Fruit fly (Drosophila melanogaster): ENCODE measurements around the gene CG15431.

Gene CG15431

DNA sequence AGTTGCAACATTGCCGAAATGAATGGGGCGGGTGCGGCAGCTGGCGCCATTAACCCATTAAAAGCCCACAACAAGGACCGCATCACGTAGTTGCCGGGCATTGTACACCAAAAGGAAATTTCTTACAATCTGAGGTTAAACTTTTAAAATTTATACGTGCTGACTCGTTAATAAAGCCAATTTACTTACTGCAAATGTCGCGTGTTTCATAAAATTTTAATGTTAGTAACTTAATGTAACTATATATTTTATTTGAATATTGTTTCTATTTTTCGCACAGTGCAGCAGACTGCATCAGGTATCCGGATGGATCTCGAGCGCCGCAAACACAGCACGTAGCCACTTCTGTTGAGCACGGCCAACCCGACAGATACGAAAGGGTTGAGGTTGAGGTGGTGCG, 24.2 kb downstream of the CG15431 start:
- TF ChIP-seq D1 (tag; optimal IDR thresholded peaks at IDR 0.05) (no peak), fd96Ca (GFP tag; IDR thresholded peaks at IDR 0.05) (0 out of 3 replicates have a peak, but pooled peaks have one; percentile 32), Ets98B (GFP tag; IDR thresholded peaks at IDR 0.05) (peak; percentile 27; the same call in 1 of the 2 replicates), CG32121 (GFP tag; IDR thresholded peaks at IDR 0.05) (peak; percentile 56; the same call in 1 of the 2 replicates), CG14655 (GFP tag; optimal IDR thresholded peaks at IDR 0.05) (peak; percentile 48), CG34367 (tag; optimal IDR thresholded peaks at IDR 0.05) (peak; percentile 51), gl (tag; optimal IDR thresholded peaks at IDR 0.05) (no peak), CG15710 (tag; optimal IDR thresholded peaks at IDR 0.05) (peak; percentile 58), CG12605 (GFP tag; IDR thresholded peaks at IDR 0.05) (no peak), CG4496 (GFP tag; IDR thresholded peaks at IDR 0.05) (peak; percentile 64; the same call in 1 of the 3 replicates), CG13204 (GFP tag; optimal IDR thresholded peaks at IDR 0.05) (no peak), CG8159 (tag; optimal IDR thresholded peaks at IDR 0.05) (peak; percentile 74), EcR (GFP tag; optimal IDR thresholded peaks at IDR 0.05) (no peak), CG8301 (tag; optimal IDR thresholded peaks at IDR 0.05) (peak; percentile 35), CG9948 (tag; optimal IDR thresholded peaks at IDR 0.05) (peak; percentile 52), Pif1A (GFP tag; optimal IDR thresholded peaks at IDR 0.05) (peak; percentile 0), CG10348 (GFP tag; IDR thresholded peaks at IDR 0.05) (no peak), CG17806 (tag; optimal IDR thresholded peaks at IDR 0.05) (peak; percentile 59), Pif1B (GFP tag; optimal IDR thresholded peaks at IDR 0.05) (peak; percentile 5), rn (GFP tag; IDR thresholded peaks at IDR 0.05) (no peak), Snoo (tag; optimal IDR thresholded peaks at IDR 0.05) (no peak)

DNA sequence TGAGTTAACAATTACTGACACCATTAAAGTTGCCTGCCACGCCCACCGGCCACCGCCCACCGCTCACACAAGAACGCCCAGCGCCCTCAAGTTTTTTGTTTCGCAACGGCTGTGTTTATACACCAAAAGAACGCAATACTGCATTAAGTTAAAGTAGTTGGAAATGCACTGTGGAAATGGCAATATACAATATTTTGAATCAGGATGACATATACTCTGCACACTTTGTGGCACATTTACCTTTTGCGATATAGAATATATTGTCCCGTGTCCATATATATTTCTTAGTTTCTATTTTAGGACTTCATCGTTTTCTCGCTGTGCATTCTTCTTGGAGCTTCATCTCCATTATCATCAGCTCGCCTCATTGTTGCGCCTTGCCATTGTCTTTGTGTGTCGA, 25.0 kb downstream of the CG15431 start:
- no peak for TF ChIP-seq Pif1B (GFP tag; optimal IDR thresholded peaks at IDR 0.05)
- no peak for TF ChIP-seq CG10348 (GFP tag; IDR thresholded peaks at IDR 0.05)
- TF ChIP-seq CG13204 (GFP tag; optimal IDR thresholded peaks at IDR 0.05): no peak
- TF ChIP-seq gl (tag; optimal IDR thresholded peaks at IDR 0.05): no peak
- peak; percentile 58 for TF ChIP-seq CG15710 (tag; optimal IDR thresholded peaks at IDR 0.05)
- no peak for TF ChIP-seq CG8301 (tag; optimal IDR thresholded peaks at IDR 0.05)
- peak; percentile 43; the same call in 1 of the 3 replicates for TF ChIP-seq CG4496 (GFP tag; IDR thresholded peaks at IDR 0.05)
- no peak for TF ChIP-seq Snoo (tag; optimal IDR thresholded peaks at IDR 0.05)
- no peak for TF ChIP-seq D1 (tag; optimal IDR thresholded peaks at IDR 0.05)
- no peak for TF ChIP-seq CG12605 (GFP tag; IDR thresholded peaks at IDR 0.05)
- peak; percentile 65 for TF ChIP-seq CG8159 (tag; optimal IDR thresholded peaks at IDR 0.05)
- peak; percentile 35 for TF ChIP-seq CG32121 (GFP tag; IDR thresholded peaks at IDR 0.05)
- TF ChIP-seq Pif1A (GFP tag; optimal IDR thresholded peaks at IDR 0.05): peak; percentile 50
- TF ChIP-seq Ets98B (GFP tag; IDR thresholded peaks at IDR 0.05): no peak
- no peak for TF ChIP-seq CG9948 (tag; optimal IDR thresholded peaks at IDR 0.05)
- TF ChIP-seq EcR (GFP tag; optimal IDR thresholded peaks at IDR 0.05): no peak
- no peak for TF ChIP-seq CG17806 (tag; optimal IDR thresholded peaks at IDR 0.05)
- 0 out of 3 replicates have a peak, but pooled peaks have one; percentile 35 for TF ChIP-seq fd96Ca (GFP tag; IDR thresholded peaks at IDR 0.05)
- peak; percentile 54 for TF ChIP-seq CG14655 (GFP tag; optimal IDR thresholded peaks at IDR 0.05)
- peak; percentile 23 for TF ChIP-seq CG34367 (tag; optimal IDR thresholded peaks at IDR 0.05)
- TF ChIP-seq rn (GFP tag; IDR thresholded peaks at IDR 0.05): no peak

DNA sequence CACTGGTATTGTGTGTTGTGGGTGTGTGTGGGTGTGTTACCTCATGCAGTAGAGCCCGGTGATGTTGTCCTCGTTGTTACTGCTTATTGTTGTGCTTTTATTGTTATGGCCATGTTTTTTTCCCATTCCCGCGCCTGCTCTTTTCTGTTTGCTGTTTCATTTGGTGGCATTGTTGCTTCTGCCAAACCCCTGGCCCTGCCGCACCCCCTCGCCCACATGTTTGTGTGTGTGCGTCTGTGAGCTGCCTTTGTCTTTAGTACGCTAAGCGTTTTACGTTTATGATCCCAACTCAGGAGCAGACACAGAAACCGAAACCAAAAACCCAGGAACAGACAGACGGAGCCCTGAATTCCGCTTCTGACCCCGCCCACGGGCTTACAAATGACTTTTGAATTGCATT, 27.0 kb downstream of the CG15431 start:
- no peak for TF ChIP-seq Pif1B (GFP tag; optimal IDR thresholded peaks at IDR 0.05)
- TF ChIP-seq CG4496 (GFP tag; IDR thresholded peaks at IDR 0.05): no peak
- TF ChIP-seq CG15710 (tag; optimal IDR thresholded peaks at IDR 0.05): no peak
- no peak for TF ChIP-seq Ets98B (GFP tag; IDR thresholded peaks at IDR 0.05)
- no peak for TF ChIP-seq D1 (tag; optimal IDR thresholded peaks at IDR 0.05)
- TF ChIP-seq CG17806 (tag; optimal IDR thresholded peaks at IDR 0.05): no peak
- no peak for TF ChIP-seq CG8301 (tag; optimal IDR thresholded peaks at IDR 0.05)
- no peak for TF ChIP-seq gl (tag; optimal IDR thresholded peaks at IDR 0.05)
- TF ChIP-seq CG13204 (GFP tag; optimal IDR thresholded peaks at IDR 0.05): no peak
- no peak for TF ChIP-seq CG14655 (GFP tag; optimal IDR thresholded peaks at IDR 0.05)

DNA sequence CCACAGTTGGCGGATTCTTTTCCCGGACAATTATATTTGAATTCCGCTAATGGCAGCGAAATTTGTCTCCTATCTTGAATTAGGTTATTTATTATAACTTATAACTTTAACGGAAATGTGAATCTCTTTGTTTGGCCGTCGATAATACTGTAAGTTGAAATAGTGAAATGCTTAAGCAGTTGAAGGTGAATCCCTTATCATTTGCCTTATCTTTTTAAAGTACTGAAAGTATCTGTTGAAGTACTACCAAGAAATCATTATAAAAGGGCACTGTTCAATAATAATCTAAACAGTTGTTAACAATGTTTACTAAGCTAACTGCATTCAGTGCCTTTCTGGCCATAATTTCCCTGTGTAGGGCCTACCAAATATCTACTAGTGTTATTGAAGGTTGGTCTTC, 30.2 kb downstream of the CG15431 start, which contains the start of gene CG43055:
CG43055 (plus strand) TSS at position 301 of the 400 bp plus-strand sequence.
- TF ChIP-seq EcR (GFP tag; optimal IDR thresholded peaks at IDR 0.05) (no peak), Snoo (tag; optimal IDR thresholded peaks at IDR 0.05) (no peak), CG32121 (GFP tag; IDR thresholded peaks at IDR 0.05) (no peak), gl (tag; optimal IDR thresholded peaks at IDR 0.05) (no peak)

dm6 chr2L:4403013-4403604, 38.0 kb downstream of the CG15431 start, which contains the start of gene Dim1:
Gene Dim1, plus strand, starts transcription at chr2L:4403251.
- TF ChIP-seq Ets98B (GFP tag; IDR thresholded peaks at IDR 0.05) (no peak), CG12605 (GFP tag; IDR thresholded peaks at IDR 0.05) (peak; percentile 37; the same call in 1 of the 2 replicates), CG10348 (GFP tag; IDR thresholded peaks at IDR 0.05) (no peak), D1 (tag; optimal IDR thresholded peaks at IDR 0.05) (no peak), rn (GFP tag; IDR thresholded peaks at IDR 0.05) (no peak), CG4496 (GFP tag; IDR thresholded peaks at IDR 0.05) (peak; percentile 57; the same call in 2 of the 3 replicates), CG32121 (GFP tag; IDR thresholded peaks at IDR 0.05) (no peak), Snoo (tag; optimal IDR thresholded peaks at IDR 0.05) (no peak), CG17806 (tag; optimal IDR thresholded peaks at IDR 0.05) (no peak)

- TF ChIP-seq CG12605 (GFP tag; IDR thresholded peaks at IDR 0.05) (no peak), Pif1A (GFP tag; optimal IDR thresholded peaks at IDR 0.05) (no peak), CG4496 (GFP tag; IDR thresholded peaks at IDR 0.05) (no peak), EcR (GFP tag; optimal IDR thresholded peaks at IDR 0.05) (no peak)
Observed at dm6 chr2L:4400653-4401052, 40.4 kb downstream of the CG15431 start, which contains the start of gene CG33003. Gene CG33003, plus strand, starts transcription at chr2L:4400953.
